Worm (Caenorhabditis elegans) whole organism, L2 larva: Measurements from ENCODE around the gene vha-2.

Source experiments
- C34F6.9 ChIP-seq: fragments of 150-350 bp; optimal IDR thresholded peaks from 2 replicates; lab custom pipeline; 2014; ENCODE audit warnings: missing biosample characterization, missing genetic modification characterization
- mdl-1 ChIP-seq, 2 experiments: fragments of 150-350 bp in 1 of 2; sonication (generic microtip) in 1 of 2; optimal IDR thresholded peaks; 2 replicates each; lab custom pipeline; 2017; ENCODE audit warnings: missing biosample characterization in 2 of 2, missing genetic modification characterization in 2 of 2
- snpc-4 ChIP-seq: fragments of 150-350 bp; optimal IDR thresholded peaks from 2 replicates; lab custom pipeline; 2014; ENCODE audit warnings: missing biosample characterization, missing genetic modification characterization

DNA sequence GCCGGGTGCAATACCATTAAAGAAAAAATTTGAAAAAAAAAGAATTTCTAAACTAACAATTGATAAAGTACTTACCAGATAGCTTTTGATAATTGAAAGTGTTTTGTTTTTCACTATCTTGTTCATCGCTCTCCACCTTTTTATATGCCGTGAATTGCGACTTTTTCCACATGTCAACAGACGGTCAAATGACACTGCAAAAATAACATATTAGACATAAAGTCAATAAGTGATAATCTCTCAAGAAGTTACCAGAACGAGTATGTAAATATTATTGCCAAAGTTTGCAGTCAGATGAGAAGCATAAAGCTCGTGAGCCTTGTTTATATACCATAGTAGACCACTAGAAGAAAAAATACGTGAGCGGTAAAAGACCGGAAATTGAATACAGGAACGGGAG, 46.1 kb upstream of the vha-2 start, which contains the start of gene dao-6:
- TF ChIP-seq mdl-1 (tag; optimal IDR thresholded peaks at IDR 0.05; lab: Kevin White, UChicago) (no peak), C34F6.9 (tag; lab: Kevin White, UChicago) (no peak), snpc-4 (no peak)
